Fruit fly (Drosophila melanogaster) whole organism, embryonic: ENCODE data around the gene ash1.
A peak's percentile ranks its signal among the peaks of the same experiment; 100 is the strongest.

Source experiments
- Ada2b ChIP-seq: fragments of 200-800 bp; sonication (Bioruptor generic); IDR thresholded peaks from 2 replicates; pipeline ENCODE4 v1.3.6; 2022; ENCODE audit warnings: missing biosample characterization, missing genetic modification characterization
- CG10543 ChIP-seq: fragments of 200-800 bp; sonication (Bioruptor generic); optimal IDR thresholded peaks from 3 replicates; lab custom pipeline; 2017; ENCODE audit warnings: missing biosample characterization, mild to moderate bottlenecking, missing genetic modification characterization, moderate library complexity
- CG11093 ChIP-seq: fragments of 200-800 bp; sonication (Bioruptor generic); IDR thresholded peaks from 3 replicates; pipeline ENCODE4 v1.3.6; 2022; ENCODE audit warnings: missing biosample characterization, missing genetic modification characterization
- CG14441 ChIP-seq: fragments of 200-800 bp; sonication (Bioruptor generic); IDR thresholded peaks from 2 replicates; pipeline ENCODE4 v1.3.6; 2022; ENCODE audit warnings: missing biosample characterization, missing genetic modification characterization
- CG1602 ChIP-seq: fragments of 200-800 bp; sonication (Bioruptor generic); optimal IDR thresholded peaks from 3 replicates; lab custom pipeline; 2016; ENCODE audit warnings: missing biosample characterization, missing genetic modification characterization
- CG17385 ChIP-seq: fragments of 200-800 bp; sonication (Bioruptor generic); optimal IDR thresholded peaks from 3 replicates; lab custom pipeline; 2018; ENCODE audit warnings: missing biosample characterization, mild to moderate bottlenecking, missing genetic modification characterization
- CG17568 ChIP-seq: fragments of 200-800 bp; sonication (Bioruptor generic); optimal IDR thresholded peaks from 2 replicates; lab custom pipeline; 2018; ENCODE audit warnings: missing biosample characterization, mild to moderate bottlenecking, missing genetic modification characterization, moderate library complexity
- CG18764 ChIP-seq: fragments of 200-800 bp; sonication (Bioruptor generic); optimal IDR thresholded peaks from 3 replicates; lab custom pipeline; 2016; ENCODE audit warnings: missing biosample characterization, missing genetic modification characterization
- CG2129 ChIP-seq: fragments of 200-800 bp; sonication (Bioruptor generic); IDR thresholded peaks from 2 replicates; pipeline ENCODE4 v1.3.6; 2022; ENCODE audit warnings: missing biosample characterization, missing genetic modification characterization; ENCODE audit not compliant: partially characterized antibody
- CG2202 ChIP-seq: fragments of 200-800 bp; sonication (Bioruptor generic); optimal IDR thresholded peaks from 2 replicates; lab custom pipeline; 2018; ENCODE audit warnings: missing biosample characterization, mild to moderate bottlenecking, missing genetic modification characterization
- CG33557 ChIP-seq: fragments of 200-800 bp; sonication (Bioruptor generic); optimal IDR thresholded peaks from 2 replicates; lab custom pipeline; 2019; ENCODE audit warnings: missing biosample characterization, mild to moderate bottlenecking, missing genetic modification characterization, moderate library complexity
- CG34422 ChIP-seq: fragments of 200-800 bp; sonication (Bioruptor generic); IDR thresholded peaks from 3 replicates; pipeline ENCODE4 v1.3.6; 2022; ENCODE audit warnings: missing biosample characterization, missing genetic modification characterization
- CG5245 ChIP-seq: fragments of 200-800 bp; sonication (Bioruptor generic); optimal IDR thresholded peaks from 3 replicates; lab custom pipeline; 2016; ENCODE audit warnings: missing biosample characterization, missing genetic modification characterization
- CG6683 ChIP-seq: fragments of 200-800 bp; sonication (Bioruptor generic); optimal IDR thresholded peaks from 2 replicates; lab custom pipeline; 2017; ENCODE audit warnings: missing biosample characterization, mild to moderate bottlenecking, missing genetic modification characterization, missing genetic modification reagents
- CG7786 ChIP-seq: fragments of 200-800 bp; sonication (Bioruptor generic); optimal IDR thresholded peaks from 2 replicates; lab custom pipeline; 2016; ENCODE audit warnings: missing biosample characterization, missing genetic modification characterization
- CG7963 ChIP-seq: fragments of 200-800 bp; sonication (Bioruptor generic); IDR thresholded peaks from 3 replicates; pipeline ENCODE4 v1.3.6; 2022; ENCODE audit warnings: missing biosample characterization, missing genetic modification characterization; ENCODE audit not compliant: partially characterized antibody
- CG8359 ChIP-seq: fragments of 200-800 bp; sonication (Bioruptor generic); optimal IDR thresholded peaks from 2 replicates; lab custom pipeline; 2017; ENCODE audit warnings: missing biosample characterization, mild to moderate bottlenecking, missing genetic modification characterization, borderline replicate concordance
- CG8924 ChIP-seq: fragments of 200-800 bp; optimal IDR thresholded peaks from 3 replicates; lab custom pipeline; 2019; ENCODE audit warnings: missing biosample characterization, mild to moderate bottlenecking, missing genetic modification characterization, moderate library complexity
- CG9609 ChIP-seq: fragments of 200-800 bp; sonication (Bioruptor generic); optimal IDR thresholded peaks from 3 replicates; lab custom pipeline; 2016; ENCODE audit warnings: missing biosample characterization, missing genetic modification characterization
- CG9797 ChIP-seq: fragments of 200-800 bp; sonication (Bioruptor generic); optimal IDR thresholded peaks from 3 replicates; lab custom pipeline; 2018; ENCODE audit warnings: missing biosample characterization, mild to moderate bottlenecking, missing genetic modification characterization
- CG9876 ChIP-seq: fragments of 200-800 bp; sonication (Bioruptor generic); optimal IDR thresholded peaks from 2 replicates; lab custom pipeline; 2016; ENCODE audit warnings: missing biosample characterization, missing genetic modification characterization
- D19A ChIP-seq: fragments of 200-800 bp; optimal IDR thresholded peaks from 3 replicates; lab custom pipeline; 2019; ENCODE audit warnings: missing biosample characterization, mild to moderate bottlenecking, missing genetic modification characterization, moderate library complexity
- Dip3 ChIP-seq: fragments of 200-800 bp; sonication (Bioruptor generic); optimal IDR thresholded peaks from 3 replicates; lab custom pipeline; 2016; ENCODE audit warnings: missing biosample characterization, missing genetic modification characterization
- Eip74EF ChIP-seq, 2 experiments: fragments of 200-800 bp in 1 of 2; fragments of >200 bp in 1 of 2; sonication (Bioruptor generic) in 1 of 2; optimal IDR thresholded peaks; 2 replicates each; lab custom pipeline; 2017 to 2019; ENCODE audit warnings: missing biosample characterization in 2 of 2, missing genetic modification characterization in 2 of 2, mild to moderate bottlenecking in 1 of 2, moderate library complexity in 1 of 2
- GATAe ChIP-seq: fragments of 200-800 bp; sonication (Bioruptor generic); conservative IDR thresholded peaks from 2 replicates; pipeline ENCODE4 v1.3.6; 2022; ENCODE audit warnings: missing biosample characterization, missing genetic modification characterization
- Hmr ChIP-seq: fragments of 200-800 bp; sonication (Bioruptor generic); optimal IDR thresholded peaks from 3 replicates; lab custom pipeline; 2017; ENCODE audit warnings: mild to moderate bottlenecking, missing biosample characterization, missing genetic modification reagents, missing genetic modification characterization
- Lpt ChIP-seq: fragments of >200 bp; optimal IDR thresholded peaks from 2 replicates; lab custom pipeline; 2018; ENCODE audit warnings: missing biosample characterization, missing genetic modification characterization
- NC2β ChIP-seq: fragments of 200-800 bp; sonication (Bioruptor generic); optimal IDR thresholded peaks from 2 replicates; lab custom pipeline; 2016; ENCODE audit warnings: missing biosample characterization, missing genetic modification characterization
- Neu2 ChIP-seq: fragments of 200-800 bp; sonication (Bioruptor generic); optimal IDR thresholded peaks from 3 replicates; lab custom pipeline; 2016; ENCODE audit warnings: missing biosample characterization, missing genetic modification characterization, borderline replicate concordance
- Nf-YB ChIP-seq: fragments of 200-800 bp; sonication (Bioruptor generic); optimal IDR thresholded peaks from 3 replicates; lab custom pipeline; 2019; ENCODE audit warnings: missing biosample characterization, mild to moderate bottlenecking, missing genetic modification characterization, moderate library complexity
- Six4 ChIP-seq: fragments of 200-800 bp; sonication (Bioruptor generic); optimal IDR thresholded peaks from 2 replicates; lab custom pipeline; 2016; ENCODE audit warnings: missing biosample characterization, missing genetic modification characterization
- Tbp ChIP-seq: fragments of >200 bp; optimal IDR thresholded peaks from 2 replicates; lab custom pipeline; 2018; ENCODE audit warnings: missing biosample characterization, missing genetic modification characterization
- bbx ChIP-seq: fragments of 200-800 bp; sonication (Bioruptor generic); IDR thresholded peaks from 2 replicates; pipeline ENCODE4 v1.3.6; 2022; ENCODE audit warnings: missing biosample characterization, missing genetic modification characterization; ENCODE audit not compliant: partially characterized antibody
- chn ChIP-seq: fragments of 200-800 bp; sonication (Bioruptor generic); optimal IDR thresholded peaks from 2 replicates; lab custom pipeline; 2016; ENCODE audit warnings: missing biosample characterization, missing genetic modification characterization
- cwo ChIP-seq: fragments of 200-800 bp; sonication (Bioruptor generic); optimal IDR thresholded peaks from 3 replicates; lab custom pipeline; 2017; ENCODE audit warnings: missing biosample characterization, missing genetic modification characterization, mild to moderate bottlenecking, moderate library complexity, missing genetic modification reagents
- dysf ChIP-seq: fragments of 200-800 bp; sonication (Bioruptor generic); IDR thresholded peaks from 3 replicates; pipeline ENCODE4 v1.3.6; 2022; ENCODE audit warnings: missing biosample characterization, missing genetic modification characterization
- ewg ChIP-seq: fragments of 200-800 bp; sonication (Bioruptor generic); optimal IDR thresholded peaks from 3 replicates; lab custom pipeline; 2017; ENCODE audit warnings: mild to moderate bottlenecking, missing biosample characterization, missing genetic modification reagents, missing genetic modification characterization
- fd102C ChIP-seq: fragments of 200-800 bp; sonication (Bioruptor generic); optimal IDR thresholded peaks from 2 replicates; lab custom pipeline; 2018; ENCODE audit warnings: missing biosample characterization, mild to moderate bottlenecking, missing genetic modification characterization, moderate library complexity
- grau ChIP-seq: fragments of 200-800 bp; optimal IDR thresholded peaks from 3 replicates; lab custom pipeline; 2019; ENCODE audit warnings: missing biosample characterization, mild to moderate bottlenecking, missing genetic modification characterization, moderate library complexity
- gt ChIP-seq: fragments of 200-800 bp; sonication (Bioruptor generic); IDR thresholded peaks from 2 replicates; pipeline ENCODE4 v1.3.6; 2022; ENCODE audit warnings: missing biosample characterization, missing genetic modification characterization
- ken ChIP-seq: fragments of 200-800 bp; sonication (Bioruptor generic); IDR thresholded peaks from 3 replicates; pipeline ENCODE4 v1.3.6; 2022; ENCODE audit warnings: missing biosample characterization, missing genetic modification characterization
- lbe ChIP-seq: fragments of 200-800 bp; sonication (Bioruptor generic); optimal IDR thresholded peaks from 2 replicates; lab custom pipeline; 2016; ENCODE audit warnings: missing biosample characterization, mild to moderate bottlenecking, missing genetic modification characterization
- onecut ChIP-seq: fragments of 200-800 bp; sonication (Bioruptor generic); IDR thresholded peaks from 2 replicates; pipeline ENCODE4 v1.3.6; 2022; ENCODE audit warnings: missing biosample characterization, missing genetic modification characterization
- phol ChIP-seq: fragments of 200-800 bp; sonication (Bioruptor generic); optimal IDR thresholded peaks from 3 replicates; lab custom pipeline; 2018; ENCODE audit warnings: missing biosample characterization, mild to moderate bottlenecking, missing genetic modification characterization, moderate library complexity
- pzg ChIP-seq: fragments of 200-800 bp; sonication (Bioruptor generic); optimal IDR thresholded peaks from 3 replicates; lab custom pipeline; 2018; ENCODE audit warnings: missing biosample characterization, mild to moderate bottlenecking, missing genetic modification characterization, moderate library complexity
- rib ChIP-seq: fragments of 200-800 bp; sonication (Bioruptor generic); IDR thresholded peaks from 2 replicates; pipeline ENCODE4 v1.3.6; 2022; ENCODE audit warnings: missing biosample characterization, missing genetic modification characterization
- scrt ChIP-seq: fragments of 200-800 bp; sonication (Bioruptor generic); optimal IDR thresholded peaks from 2 replicates; lab custom pipeline; 2018; ENCODE audit warnings: missing biosample characterization, mild to moderate bottlenecking, missing genetic modification characterization, moderate library complexity
- ssp ChIP-seq: fragments of 200-800 bp; sonication (Bioruptor generic); IDR thresholded peaks from 2 replicates; pipeline ENCODE4 v1.3.6; 2022; ENCODE audit warnings: missing biosample characterization, missing genetic modification characterization
- tin ChIP-seq: fragments of 200-800 bp; sonication (Bioruptor generic); optimal IDR thresholded peaks from 3 replicates; lab custom pipeline; 2016; ENCODE audit warnings: missing biosample characterization, missing genetic modification characterization
- vfl ChIP-seq: fragments of 200-800 bp; sonication (Bioruptor generic); optimal IDR thresholded peaks from 2 replicates; lab custom pipeline; 2016; ENCODE audit warnings: missing biosample characterization, missing genetic modification characterization
- wor ChIP-seq: fragments of 200-800 bp; sonication (Bioruptor generic); IDR thresholded peaks from 2 replicates; pipeline ENCODE4 v1.3.6; 2022; ENCODE audit warnings: missing biosample characterization, missing genetic modification characterization

ash1 gene

DNA sequence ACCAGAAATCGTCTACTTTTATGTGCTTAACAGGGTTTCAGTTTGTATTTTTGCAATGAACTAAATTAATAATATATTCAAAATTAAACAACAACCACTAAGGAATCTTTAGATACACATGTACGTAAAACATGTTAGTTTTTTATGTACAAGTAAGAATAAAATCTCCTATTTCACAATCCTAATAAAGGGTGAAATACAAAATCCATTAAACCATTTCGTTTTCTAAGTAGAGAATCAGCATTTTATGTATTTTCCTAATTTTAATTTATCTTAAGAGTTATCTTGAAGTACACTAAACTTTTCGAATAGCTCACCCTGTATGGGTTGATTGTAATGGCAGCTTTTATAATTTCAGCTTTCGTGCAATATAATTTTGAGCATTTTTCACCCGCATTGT is 36.8 kb downstream of the ash1 start (continued):
- TF ChIP-seq vfl (GFP tag; lab: Kevin White, UChicago) = no peak
- TF ChIP-seq CG11093 (GFP tag; lab: Robert Waterston, UW) = no peak
- TF ChIP-seq CG17385 = peak; percentile 6
- no peak for TF ChIP-seq NC2β
- peak; percentile 53 for TF ChIP-seq Hmr (GFP tag; lab: Kevin White, UChicago)
- TF ChIP-seq ssp (GFP tag; lab: Robert Waterston, UW) = no peak
- TF ChIP-seq cwo (GFP tag; lab: Kevin White, UChicago) = peak; percentile 25
- TF ChIP-seq Six4 (GFP tag; lab: Kevin White, UChicago) = no peak
- no peak for TF ChIP-seq CG7963 (GFP tag; lab: Robert Waterston, UW)
- no peak for TF ChIP-seq Lpt (GFP tag; lab: Kevin White, UChicago)
- TF ChIP-seq pzg (GFP tag; lab: Kevin White, UChicago) = no peak
- peak; percentile 32 for TF ChIP-seq Dip3 (GFP tag; lab: Kevin White, UChicago)
- no peak for TF ChIP-seq Tbp (GFP tag; lab: Kevin White, UChicago)
- no peak for TF ChIP-seq CG9876 (GFP tag; lab: Kevin White, UChicago)
- no peak for TF ChIP-seq CG6683 (GFP tag; lab: Kevin White, UChicago)
- no peak for TF ChIP-seq ewg
- TF ChIP-seq fd102C (GFP tag; lab: Kevin White, UChicago) = no peak
- TF ChIP-seq CG14441 = no peak
- peak; percentile 27 for TF ChIP-seq lbe (GFP tag; lab: Kevin White, UChicago)
- no peak for TF ChIP-seq Neu2 (GFP tag; lab: Kevin White, UChicago)
- TF ChIP-seq CG9609 (GFP tag; lab: Kevin White, UChicago) = no peak
- TF ChIP-seq tin (GFP tag; lab: Kevin White, UChicago) = no peak
- TF ChIP-seq CG8359 (GFP tag; lab: Kevin White, UChicago) = no peak
- no peak for TF ChIP-seq CG1602 (GFP tag; lab: Kevin White, UChicago)
- no peak for TF ChIP-seq CG33557
- TF ChIP-seq D19A (tag; lab: Kevin White, UChicago) = no peak
- TF ChIP-seq CG7786 = peak; percentile 0
- TF ChIP-seq dysf = no peak
- no peak for TF ChIP-seq GATAe
- TF ChIP-seq CG8924 = peak; percentile 1
- TF ChIP-seq CG18764 (GFP tag; lab: Kevin White, UChicago) = no peak
- no peak for TF ChIP-seq chn (GFP tag; lab: Kevin White, UChicago)
- no peak for TF ChIP-seq CG2202
- peak; percentile 61 for TF ChIP-seq grau (tag; lab: Kevin White, UChicago)
- no peak for TF ChIP-seq onecut (GFP tag; lab: Robert Waterston, UW)
- TF ChIP-seq ken (GFP tag; lab: Robert Waterston, UW) = no peak
- no peak for TF ChIP-seq CG9797 (GFP tag; lab: Kevin White, UChicago)
- TF ChIP-seq Ada2b = 0 out of 2 replicates have a peak, but pooled peaks have one; percentile 14
- peak; percentile 33 for TF ChIP-seq scrt
- TF ChIP-seq Eip74EF (GFP tag; optimal IDR thresholded peaks at IDR 0.05; lab: Kevin White, UChicago) = no peak
- no peak for TF ChIP-seq CG17568 (GFP tag; lab: Kevin White, UChicago)
- TF ChIP-seq CG34422 (GFP tag; lab: Robert Waterston, UW) = no peak
- no peak for TF ChIP-seq Nf-YB (GFP tag; lab: Kevin White, UChicago)
- TF ChIP-seq wor (GFP tag; lab: Robert Waterston, UW) = no peak
- no peak for TF ChIP-seq gt (GFP tag; lab: Robert Waterston, UW)
- no peak for TF ChIP-seq bbx (GFP tag; lab: Robert Waterston, UW)
- TF ChIP-seq CG10543 (GFP tag; lab: Kevin White, UChicago) = no peak
- no peak for TF ChIP-seq CG5245 (GFP tag; lab: Kevin White, UChicago)
- TF ChIP-seq CG2129 = no peak
- TF ChIP-seq phol (tag; lab: Kevin White, UChicago) = peak; percentile 19
- TF ChIP-seq rib (GFP tag; lab: Robert Waterston, UW) = no peak
